Fruit fly (Drosophila melanogaster) whole organism, embryonic: ENCODE measurements around the gene Gr33a.

ENCODE experiments used
- Bdp1 ChIP-seq: fragments of 200-800 bp; sonication (Bioruptor generic); optimal IDR thresholded peaks from 3 replicates; lab custom pipeline; 2016; ENCODE audit warnings: missing biosample characterization, missing genetic modification characterization
- CG10274 ChIP-seq: fragments of 200-800 bp; sonication (Bioruptor generic); optimal IDR thresholded peaks from 3 replicates; lab custom pipeline; 2017; ENCODE audit warnings: missing biosample characterization, mild to moderate bottlenecking, missing genetic modification characterization
- CG11560 ChIP-seq: fragments of 200-800 bp; sonication (Bioruptor generic); IDR thresholded peaks from 3 replicates; pipeline ENCODE4 v1.3.6; 2022; ENCODE audit warnings: missing biosample characterization, missing genetic modification characterization
- CG12071 ChIP-seq: fragments of 200-800 bp; sonication (Bioruptor generic); optimal IDR thresholded peaks from 3 replicates; lab custom pipeline; 2018; ENCODE audit warnings: missing biosample characterization, mild to moderate bottlenecking, missing genetic modification characterization
- CG12299 ChIP-seq: fragments of 200-800 bp; sonication (Bioruptor generic); optimal IDR thresholded peaks from 2 replicates; lab custom pipeline; 2018; ENCODE audit warnings: missing biosample characterization, mild to moderate bottlenecking, missing genetic modification characterization
- CG13424 ChIP-seq: fragments of 200-800 bp; sonication (Bioruptor generic); optimal IDR thresholded peaks from 2 replicates; lab custom pipeline; 2019; ENCODE audit warnings: missing biosample characterization, mild to moderate bottlenecking, missing genetic modification characterization, moderate library complexity
- CG14014 ChIP-seq: fragments of 200-800 bp; sonication (Bioruptor generic); IDR thresholded peaks from 2 replicates; pipeline ENCODE4 v1.3.6; 2022; ENCODE audit warnings: missing biosample characterization, missing genetic modification characterization
- CG17186 ChIP-seq: fragments of 200-800 bp; sonication (Bioruptor generic); optimal IDR thresholded peaks from 3 replicates; lab custom pipeline; 2017; ENCODE audit warnings: missing biosample characterization, missing genetic modification reagents, missing genetic modification characterization
- CG17361 ChIP-seq: fragments of 200-800 bp; sonication (Bioruptor generic); IDR thresholded peaks from 3 replicates; pipeline ENCODE4 v1.3.6; 2022; ENCODE audit warnings: missing biosample characterization, missing genetic modification characterization
- CG17568 ChIP-seq: fragments of 200-800 bp; sonication (Bioruptor generic); optimal IDR thresholded peaks from 2 replicates; lab custom pipeline; 2018; ENCODE audit warnings: missing biosample characterization, mild to moderate bottlenecking, missing genetic modification characterization, moderate library complexity
- CG2116 ChIP-seq: fragments of 200-800 bp; sonication (Bioruptor generic); optimal IDR thresholded peaks from 3 replicates; lab custom pipeline; 2018; ENCODE audit warnings: missing biosample characterization, mild to moderate bottlenecking, missing genetic modification characterization
- CG3407 ChIP-seq: fragments of 200-800 bp; sonication (Bioruptor generic); optimal IDR thresholded peaks from 2 replicates; lab custom pipeline; 2018; ENCODE audit warnings: missing biosample characterization, mild to moderate bottlenecking, missing genetic modification characterization
- CG34376 ChIP-seq: fragments of 200-800 bp; sonication (Bioruptor generic); optimal IDR thresholded peaks from 2 replicates; lab custom pipeline; 2018; ENCODE audit warnings: missing biosample characterization, mild to moderate bottlenecking, missing genetic modification characterization
- CG7271 ChIP-seq: fragments of 200-800 bp; sonication (Bioruptor generic); optimal IDR thresholded peaks from 2 replicates; lab custom pipeline; 2018; ENCODE audit warnings: missing biosample characterization, mild to moderate bottlenecking, missing genetic modification characterization, moderate library complexity
- CG7745 ChIP-seq: fragments of 200-800 bp; sonication (Bioruptor generic); optimal IDR thresholded peaks from 2 replicates; lab custom pipeline; 2018; ENCODE audit warnings: missing biosample characterization, mild to moderate bottlenecking, missing genetic modification characterization, moderate library complexity
- CG9817 ChIP-seq: fragments of 200-800 bp; sonication (Bioruptor generic); optimal IDR thresholded peaks from 2 replicates; lab custom pipeline; 2018; ENCODE audit warnings: missing biosample characterization, mild to moderate bottlenecking, missing genetic modification characterization, moderate library complexity
- CkIIα-i1 ChIP-seq: fragments of 200-800 bp; sonication (Bioruptor generic); IDR thresholded peaks from 2 replicates; pipeline ENCODE4 v1.3.6; 2022; ENCODE audit warnings: missing biosample characterization, missing genetic modification characterization
- Dip2 ChIP-seq: fragments of 200-800 bp; sonication (Bioruptor generic); IDR thresholded peaks from 2 replicates; pipeline ENCODE4 v1.3.6; 2022; ENCODE audit warnings: missing biosample characterization, missing genetic modification characterization
- Dip3 ChIP-seq: fragments of 200-800 bp; sonication (Bioruptor generic); optimal IDR thresholded peaks from 3 replicates; lab custom pipeline; 2016; ENCODE audit warnings: missing biosample characterization, missing genetic modification characterization
- Dp ChIP-seq: fragments of 200-800 bp; sonication (Bioruptor generic); optimal IDR thresholded peaks from 2 replicates; lab custom pipeline; 2018; ENCODE audit warnings: missing biosample characterization, mild to moderate bottlenecking, missing genetic modification characterization, moderate library complexity
- HmgD ChIP-seq: fragments of 200-800 bp; sonication (Bioruptor generic); optimal IDR thresholded peaks from 3 replicates; lab custom pipeline; 2016; ENCODE audit warnings: missing biosample characterization, missing genetic modification characterization
- HmgZ ChIP-seq: fragments of 200-800 bp; sonication (Bioruptor generic); optimal IDR thresholded peaks from 2 replicates; lab custom pipeline; 2018; ENCODE audit warnings: missing biosample characterization, mild to moderate bottlenecking, missing genetic modification characterization
- Kr ChIP-seq: fragments of 200-800 bp; sonication (Bioruptor generic); optimal IDR thresholded peaks from 2 replicates; lab custom pipeline; 2017; ENCODE audit warnings: missing biosample characterization, mild to moderate bottlenecking, missing genetic modification characterization
- Lhr ChIP-seq: fragments of 200-800 bp; sonication (Bioruptor generic); optimal IDR thresholded peaks from 3 replicates; lab custom pipeline; 2017; ENCODE audit warnings: mild to moderate bottlenecking, missing biosample characterization, missing genetic modification reagents, missing genetic modification characterization
- NC2β ChIP-seq: fragments of 200-800 bp; sonication (Bioruptor generic); optimal IDR thresholded peaks from 2 replicates; lab custom pipeline; 2016; ENCODE audit warnings: missing biosample characterization, missing genetic modification characterization
- Sry-β ChIP-seq: fragments of 200-800 bp; sonication (Bioruptor generic); optimal IDR thresholded peaks from 2 replicates; lab custom pipeline; 2018; ENCODE audit warnings: missing biosample characterization, mild to moderate bottlenecking, missing genetic modification characterization, moderate library complexity
- ab ChIP-seq: fragments of 200-800 bp; sonication (Bioruptor generic); optimal IDR thresholded peaks from 2 replicates; lab custom pipeline; 2016; ENCODE audit warnings: missing biosample characterization, missing genetic modification characterization
- ap ChIP-seq: fragments of 200-800 bp; sonication (Bioruptor generic); IDR thresholded peaks from 2 replicates; pipeline ENCODE4 v1.3.6; 2022; ENCODE audit warnings: missing biosample characterization, missing genetic modification characterization
- az2 ChIP-seq: fragments of 200-800 bp; sonication (Bioruptor generic); optimal IDR thresholded peaks from 3 replicates; lab custom pipeline; 2016; ENCODE audit warnings: missing biosample characterization, missing genetic modification characterization
- btn ChIP-seq: fragments of 200-800 bp; sonication (Bioruptor generic); optimal IDR thresholded peaks from 2 replicates; lab custom pipeline; 2016; ENCODE audit warnings: missing biosample characterization, missing genetic modification characterization
- cas ChIP-seq: fragments of 200-800 bp; sonication (Bioruptor generic); IDR thresholded peaks from 2 replicates; pipeline ENCODE4 v1.3.6; 2022; ENCODE audit warnings: missing biosample characterization, missing genetic modification characterization
- chinmo ChIP-seq: fragments of 200-800 bp; sonication (Bioruptor generic); IDR thresholded peaks from 4 replicates; pipeline ENCODE4 v1.3.6; 2022; ENCODE audit warnings: missing biosample characterization, missing genetic modification characterization; ENCODE audit not compliant: partially characterized antibody
- crc ChIP-seq: fragments of 200-800 bp; sonication (Bioruptor generic); optimal IDR thresholded peaks from 2 replicates; lab custom pipeline; 2016; ENCODE audit warnings: missing biosample characterization, missing genetic modification characterization
- dpn ChIP-seq, 2 experiments: fragments of 200-800 bp; sonication (Bioruptor generic); optimal IDR thresholded peaks; 3 replicates each; lab custom pipeline; 2016; ENCODE audit warnings: missing biosample characterization in 2 of 2, missing genetic modification characterization in 2 of 2
- emc ChIP-seq: fragments of 200-800 bp; sonication (Bioruptor generic); optimal IDR thresholded peaks from 2 replicates; lab custom pipeline; 2016; ENCODE audit warnings: missing biosample characterization, missing genetic modification characterization
- ftz-f1 ChIP-seq: fragments of 200-800 bp; sonication (Bioruptor generic); optimal IDR thresholded peaks from 2 replicates; lab custom pipeline; 2016; ENCODE audit warnings: missing biosample characterization, missing genetic modification characterization
- fu2 ChIP-seq: fragments of 200-800 bp; sonication (Bioruptor generic); optimal IDR thresholded peaks from 2 replicates; lab custom pipeline; 2016; ENCODE audit warnings: missing biosample characterization, missing genetic modification characterization
- hbn ChIP-seq: fragments of 200-800 bp; sonication (Bioruptor generic); IDR thresholded peaks from 2 replicates; pipeline ENCODE4 v1.3.6; 2022; ENCODE audit warnings: missing biosample characterization, missing genetic modification characterization; ENCODE audit not compliant: partially characterized antibody
- insv ChIP-seq, 2 experiments: fragments of 200-800 bp; sonication (Bioruptor generic); optimal IDR thresholded peaks; 3 replicates each; lab custom pipeline; 2016 to 2018; ENCODE audit warnings: missing biosample characterization in 2 of 2, missing genetic modification characterization in 2 of 2
- jing ChIP-seq: fragments of 200-800 bp; sonication (Bioruptor generic); optimal IDR thresholded peaks from 2 replicates; lab custom pipeline; 2018; ENCODE audit warnings: missing biosample characterization, mild to moderate bottlenecking, missing genetic modification characterization
- kah ChIP-seq: fragments of 200-800 bp; sonication (Bioruptor generic); optimal IDR thresholded peaks from 2 replicates; lab custom pipeline; 2018; ENCODE audit warnings: missing biosample characterization, mild to moderate bottlenecking, missing genetic modification characterization
- lmd ChIP-seq: fragments of 200-800 bp; sonication (Bioruptor generic); IDR thresholded peaks from 2 replicates; pipeline ENCODE4 v1.3.6; 2022; ENCODE audit warnings: missing biosample characterization, missing genetic modification characterization
- otp ChIP-seq: fragments of 200-800 bp; sonication (Bioruptor generic); IDR thresholded peaks from 3 replicates; pipeline ENCODE4, ENCODE4 v1.3.6; 2022; ENCODE audit warnings: missing biosample characterization, missing genetic modification characterization
- pb ChIP-seq: fragments of 200-800 bp; sonication (Bioruptor generic); optimal IDR thresholded peaks from 3 replicates; lab custom pipeline; 2016; ENCODE audit warnings: missing biosample characterization, missing genetic modification characterization
- pita ChIP-seq: fragments of 200-800 bp; sonication (Bioruptor generic); optimal IDR thresholded peaks from 2 replicates; lab custom pipeline; 2017; ENCODE audit warnings: missing biosample characterization, mild to moderate bottlenecking, missing genetic modification characterization
- prd ChIP-seq, 3 experiments: fragments of >200 bp in 2 of 3; fragments of 200-800 bp in 1 of 3; sonication (Bioruptor generic) in 1 of 3; optimal IDR thresholded peaks in 2 of 3; IDR thresholded peaks in 1 of 3; 2 replicates in 2 of 3; 3 replicates in 1 of 3; pipeline versions ENCODE4 v1.3.6 to Lab custom; 2017 to 2022; ENCODE audit warnings: missing biosample characterization in 1 of 3, missing genetic modification characterization in 1 of 3
- sd ChIP-seq: fragments of 200-800 bp; sonication (Bioruptor generic); optimal IDR thresholded peaks from 3 replicates; lab custom pipeline; 2018; ENCODE audit warnings: missing biosample characterization, mild to moderate bottlenecking, missing genetic modification characterization, moderate library complexity
- sug ChIP-seq: fragments of 200-800 bp; optimal IDR thresholded peaks from 2 replicates; lab custom pipeline; 2019; ENCODE audit warnings: missing biosample characterization, mild to moderate bottlenecking, missing genetic modification characterization, moderate library complexity
- wor ChIP-seq: fragments of 200-800 bp; sonication (Bioruptor generic); IDR thresholded peaks from 2 replicates; pipeline ENCODE4 v1.3.6; 2022; ENCODE audit warnings: missing biosample characterization, missing genetic modification characterization
- z ChIP-seq: fragments of 200-800 bp; sonication (Bioruptor generic); IDR thresholded peaks from 3 replicates; pipeline ENCODE4 v1.3.6; 2022; ENCODE audit warnings: missing biosample characterization, missing genetic modification characterization

Gene Gr33a

dm6 chr2L:12108779-12109564 is 28.8 kb upstream of the Gr33a start, which contains the start of the genes Rab6 and Phae1 (continued):
- peak; percentile 14 for TF ChIP-seq CG12299 (tag; lab: Kevin White, UChicago)
- no peak for TF ChIP-seq pb (GFP tag; lab: Kevin White, UChicago)
- no peak for TF ChIP-seq ftz-f1 (GFP tag; lab: Kevin White, UChicago)
- no peak for TF ChIP-seq Kr (GFP tag; lab: Kevin White, UChicago)
- TF ChIP-seq CG17568 (GFP tag; lab: Kevin White, UChicago): no peak
- TF ChIP-seq CG13424 (tag; lab: Kevin White, UChicago): no peak
- no peak for TF ChIP-seq CG9817 (tag; lab: Kevin White, UChicago)
- no peak for TF ChIP-seq jing (GFP tag; lab: Kevin White, UChicago)
- TF ChIP-seq chinmo (GFP tag; lab: Robert Waterston, UW): peak; percentile 84
- TF ChIP-seq prd (optimal IDR thresholded peaks at IDR 0.05; lab: Kevin White, UChicago): no peak
- no peak for TF ChIP-seq prd (GFP tag; IDR thresholded peaks at IDR 0.05; lab: Robert Waterston, UW)
- TF ChIP-seq wor (GFP tag; lab: Robert Waterston, UW): no peak
- no peak for TF ChIP-seq ab (GFP tag; lab: Kevin White, UChicago)
- TF ChIP-seq HmgD (GFP tag; lab: Kevin White, UChicago): no peak
- TF ChIP-seq CG7745 (tag; lab: Kevin White, UChicago): no peak
- no peak for TF ChIP-seq CG34376 (GFP tag; lab: Kevin White, UChicago)
- TF ChIP-seq kah (GFP tag; lab: Kevin White, UChicago): no peak
- no peak for TF ChIP-seq dpn (GFP tag; optimal IDR thresholded peaks at IDR 0.05; lab: Kevin White, UChicago)
- peak; percentile 86 for TF ChIP-seq sd (tag; lab: Kevin White, UChicago)
- TF ChIP-seq CG7271 (tag; lab: Kevin White, UChicago): no peak
- no peak for TF ChIP-seq CG10274 (GFP tag; lab: Kevin White, UChicago)
- peak; percentile 10 for TF ChIP-seq sug (tag; lab: Kevin White, UChicago)
- TF ChIP-seq emc (GFP tag; lab: Kevin White, UChicago): no peak
- no peak for TF ChIP-seq pita (GFP tag; lab: Kevin White, UChicago)
- TF ChIP-seq CG12071: no peak
- peak; percentile 74 for TF ChIP-seq hbn (GFP tag; lab: Robert Waterston, UW)
- no peak for TF ChIP-seq Bdp1 (GFP tag; lab: Kevin White, UChicago)
- no peak for TF ChIP-seq CkIIα-i1 (GFP tag; lab: Robert Waterston, UW)
- TF ChIP-seq CG2116 (GFP tag; lab: Kevin White, UChicago): peak; percentile 85
- TF ChIP-seq otp (GFP tag; lab: Robert Waterston, UW): no peak
- TF ChIP-seq CG14014 (GFP tag; lab: Robert Waterston, UW): no peak
- no peak for TF ChIP-seq CG3407 (GFP tag; lab: Kevin White, UChicago)
- TF ChIP-seq CG11560 (tag; lab: Robert Waterston, UW): peak; percentile 83; the same call in 2 of the 3 replicates
- 0 out of 3 replicates have a peak, but pooled peaks have one; percentile 23 for TF ChIP-seq CG17361 (GFP tag; lab: Robert Waterston, UW)
- no peak for TF ChIP-seq insv (GFP tag; optimal IDR thresholded peaks at IDR 0.05; lab: Kevin White, UChicago)
- peak; percentile 67 for TF ChIP-seq Dp
- TF ChIP-seq Dip3: no peak
- TF ChIP-seq cas (GFP tag; lab: Robert Waterston, UW): no peak
- TF ChIP-seq crc (GFP tag; lab: Kevin White, UChicago): no peak
- no peak for TF ChIP-seq az2 (GFP tag; lab: Kevin White, UChicago)
- TF ChIP-seq btn: no peak
- no peak for TF ChIP-seq fu2 (GFP tag; lab: Kevin White, UChicago)
- TF ChIP-seq Sry-β (GFP tag; lab: Kevin White, UChicago): no peak
- no peak for TF ChIP-seq CG17186 (GFP tag; lab: Kevin White, UChicago)
- no peak for TF ChIP-seq Lhr (GFP tag; lab: Kevin White, UChicago)
- no peak for TF ChIP-seq HmgZ
- no peak for TF ChIP-seq NC2β
- no peak for TF ChIP-seq ap
- no peak for TF ChIP-seq lmd
- no peak for TF ChIP-seq Dip2
- TF ChIP-seq z: no peak
